Worm (Caenorhabditis elegans) whole organism, L1 larva: ENCODE measurements around the gene F21D12.2.

Source experiments
- alr-1 ChIP-seq: fragments of 200-800 bp; sonication (Bioruptor generic); optimal IDR thresholded peaks from 2 replicates; lab custom pipeline; 2018; ENCODE audit warnings: borderline replicate concordance, mild to moderate bottlenecking, missing genetic modification characterization, missing compliant biosample characterization
- aly-2 ChIP-seq: fragments of 150-350 bp; optimal IDR thresholded peaks from 2 replicates; lab custom pipeline; 2014; ENCODE audit warnings: missing biosample characterization, missing genetic modification characterization
- ama-1 ChIP-seq: fragments of 150-350 bp; optimal IDR thresholded peaks from 2 replicates; lab custom pipeline; 2014
- blmp-1 ChIP-seq: fragments of 150-350 bp; optimal IDR thresholded peaks from 2 replicates; lab custom pipeline; 2014; ENCODE audit warnings: missing biosample characterization, missing genetic modification characterization
- ceh-8 ChIP-seq: fragments of 200-800 bp; sonication (Bioruptor generic); optimal IDR thresholded peaks from 2 replicates; lab custom pipeline; 2018; ENCODE audit warnings: mild to moderate bottlenecking, missing genetic modification characterization, moderate library complexity, missing compliant biosample characterization
- ceh-82 ChIP-seq, 3 experiments: fragments of 150-350 bp in 1 of 3; sonication (generic microtip) in 2 of 3; optimal IDR thresholded peaks; 2 replicates each; lab custom pipeline; 2014 to 2017; ENCODE audit warnings: missing biosample characterization in 3 of 3, missing genetic modification characterization in 3 of 3
- ceh-90 ChIP-seq: sonication (generic microtip); optimal IDR thresholded peaks from 2 replicates; lab custom pipeline; 2016; ENCODE audit warnings: missing genetic modification characterization, missing compliant biosample characterization
- dsc-1 ChIP-seq: sonication (generic microtip); optimal IDR thresholded peaks from 2 replicates; lab custom pipeline; 2016; ENCODE audit warnings: mild to moderate bottlenecking, missing genetic modification characterization, missing compliant biosample characterization
- efl-1 ChIP-seq, 4 experiments: fragments of 150-350 bp; optimal IDR thresholded peaks in 3 of 4; peaks in 1 of 4; 1 replicate in 1 of 4; 2 replicates in 3 of 4; lab custom pipeline; 2014; ENCODE audit warnings: missing biosample characterization in 2 of 4, missing genetic modification characterization in 2 of 4, missing genetic modification reagents in 2 of 4
- egl-27 ChIP-seq, 2 experiments: fragments of 150-350 bp in 1 of 2; sonication (generic microtip); optimal IDR thresholded peaks; 3 replicates each; lab custom pipeline; 2017 to 2018; ENCODE audit warnings: missing biosample characterization in 2 of 2, missing genetic modification characterization in 2 of 2, missing genetic modification reagents in 2 of 2
- fkh-4 ChIP-seq: sonication (generic microtip); optimal IDR thresholded peaks from 2 replicates; lab custom pipeline; 2016; ENCODE audit warnings: missing compliant biosample characterization, missing genetic modification characterization, borderline replicate concordance
- hlh-17 ChIP-seq: fragments of 200-800 bp; sonication (Bioruptor generic); optimal IDR thresholded peaks from 2 replicates; lab custom pipeline; 2018; ENCODE audit warnings: missing genetic modification characterization, mild to moderate bottlenecking, missing compliant biosample characterization, moderate library complexity, borderline replicate concordance
- lin-14 ChIP-seq: fragments of 200-800 bp; sonication (Bioruptor generic); optimal IDR thresholded peaks from 2 replicates; lab custom pipeline; 2018; ENCODE audit warnings: mild to moderate bottlenecking, missing genetic modification characterization, moderate library complexity, missing compliant biosample characterization
- lin-15B ChIP-seq: fragments of 150-350 bp; sonication (generic microtip); optimal IDR thresholded peaks from 3 replicates; lab custom pipeline; 2014; ENCODE audit warnings: missing biosample characterization, missing genetic modification characterization
- lin-39 ChIP-seq: fragments of 150-350 bp; optimal IDR thresholded peaks from 2 replicates; lab custom pipeline; 2014; ENCODE audit warnings: missing biosample characterization, missing genetic modification reagents, missing genetic modification characterization
- mef-2 ChIP-seq: fragments of 150-350 bp; optimal IDR thresholded peaks from 2 replicates; lab custom pipeline; 2014; ENCODE audit warnings: missing biosample characterization, missing genetic modification characterization
- mep-1 ChIP-seq: fragments of 150-350 bp; optimal IDR thresholded peaks from 2 replicates; lab custom pipeline; 2014; ENCODE audit warnings: missing biosample characterization, missing genetic modification characterization
- nhr-12 ChIP-seq: sonication (generic microtip); optimal IDR thresholded peaks from 2 replicates; lab custom pipeline; 2017; ENCODE audit warnings: missing biosample characterization, missing genetic modification characterization
- nhr-20 ChIP-seq: sonication (generic microtip); optimal IDR thresholded peaks from 2 replicates; lab custom pipeline; 2016; ENCODE audit warnings: mild to moderate bottlenecking, missing genetic modification characterization, missing compliant biosample characterization
- nhr-237 ChIP-seq: fragments of 150-350 bp; optimal IDR thresholded peaks from 2 replicates; lab custom pipeline; 2014; ENCODE audit warnings: missing biosample characterization, missing genetic modification characterization
- nhr-28 ChIP-seq: fragments of 150-350 bp; optimal IDR thresholded peaks from 2 replicates; lab custom pipeline; 2014; ENCODE audit warnings: missing biosample characterization, missing genetic modification characterization
- nhr-71 ChIP-seq: sonication (generic microtip); optimal IDR thresholded peaks from 2 replicates; lab custom pipeline; 2016; ENCODE audit warnings: mild to moderate bottlenecking, missing genetic modification characterization, moderate library complexity, missing compliant biosample characterization
- nhr-76 ChIP-seq: sonication (generic microtip); optimal IDR thresholded peaks from 2 replicates; lab custom pipeline; 2017; ENCODE audit warnings: missing biosample characterization, missing genetic modification characterization
- nhr-77 ChIP-seq: fragments of 150-350 bp; optimal IDR thresholded peaks from 2 replicates; lab custom pipeline; 2014; ENCODE audit warnings: missing biosample characterization, missing genetic modification characterization
- nhr-84 ChIP-seq: sonication (generic microtip); optimal IDR thresholded peaks from 2 replicates; lab custom pipeline; 2017; ENCODE audit warnings: missing biosample characterization, missing genetic modification characterization
- pag-3 ChIP-seq: sonication (generic microtip); optimal IDR thresholded peaks from 2 replicates; lab custom pipeline; 2017; ENCODE audit warnings: missing genetic modification characterization, mild to moderate bottlenecking, missing compliant biosample characterization, antibody characterized with exemption, borderline replicate concordance; ENCODE audit not compliant: insufficient read depth
- pax-3 ChIP-seq: fragments of 200-800 bp; sonication (Bioruptor generic); optimal IDR thresholded peaks from 2 replicates; lab custom pipeline; 2018; ENCODE audit warnings: mild to moderate bottlenecking, missing genetic modification characterization, moderate library complexity, missing compliant biosample characterization
- pqm-1 ChIP-seq: sonication (generic microtip); optimal IDR thresholded peaks from 3 replicates; lab custom pipeline; 2017; ENCODE audit warnings: missing biosample characterization, missing genetic modification characterization
- rnt-1 ChIP-seq: sonication (generic microtip); optimal IDR thresholded peaks from 2 replicates; lab custom pipeline; 2016; ENCODE audit warnings: mild to moderate bottlenecking, missing genetic modification characterization, moderate library complexity, missing compliant biosample characterization
- skn-1 ChIP-seq: fragments of 150-350 bp; optimal IDR thresholded peaks from 2 replicates; lab custom pipeline; 2014; ENCODE audit warnings: missing biosample characterization, missing genetic modification characterization
- snpc-4 ChIP-seq: fragments of 150-350 bp; optimal IDR thresholded peaks from 2 replicates; lab custom pipeline; 2014; ENCODE audit warnings: missing biosample characterization, missing genetic modification characterization
- sox-4 ChIP-seq: sonication (generic microtip); optimal IDR thresholded peaks from 2 replicates; lab custom pipeline; 2016; ENCODE audit warnings: missing genetic modification characterization, missing compliant biosample characterization
- swsn-7 ChIP-seq: sonication (generic microtip); optimal IDR thresholded peaks from 2 replicates; lab custom pipeline; 2016; ENCODE audit warnings: missing genetic modification characterization, missing compliant biosample characterization
- unc-98 ChIP-seq: fragments of 200-800 bp; sonication (Bioruptor generic); IDR thresholded peaks from 2 replicates; pipeline ENCODE4 v1.3.6; 2022; ENCODE audit warnings: missing genetic modification characterization, missing compliant biosample characterization
- vab-15 ChIP-seq: sonication (generic microtip); optimal IDR thresholded peaks from 2 replicates; lab custom pipeline; 2017; ENCODE audit warnings: missing genotype, mild to moderate bottlenecking, missing genetic modification characterization, missing compliant biosample characterization
- xbp-1 ChIP-seq: sonication (generic microtip); optimal IDR thresholded peaks from 2 replicates; lab custom pipeline; 2016; ENCODE audit warnings: missing genetic modification characterization, missing compliant biosample characterization
- zip-4 ChIP-seq: fragments of 200-800 bp; sonication (Bioruptor generic); optimal IDR thresholded peaks from 2 replicates; lab custom pipeline; 2018; ENCODE audit warnings: mild to moderate bottlenecking, missing genetic modification characterization, moderate library complexity, missing compliant biosample characterization
- ztf-4 ChIP-seq: fragments of 150-350 bp; optimal IDR thresholded peaks from 2 replicates; lab custom pipeline; 2014; ENCODE audit warnings: missing biosample characterization, missing genetic modification characterization

F21D12.2 gene

ce11 chrII:7343668-7344067 is 26.1 kb downstream of the F21D12.2 start:
- TF ChIP-seq ceh-8 (GFP tag; lab: Kevin White, UChicago) (no peak), ama-1 (peak; percentile 4)
- TF ChIP-seq, all 84 proteins: peak for 1

- TF ChIP-seq hlh-17 (GFP tag; lab: Kevin White, UChicago) (no peak), swsn-7 (tag; lab: Kevin White, UChicago) (no peak), lin-15B (tag; lab: Kevin White, UChicago) (no peak), nhr-84 (peak; percentile 34), sox-4 (no peak), ztf-4 (no peak), dsc-1 (tag; lab: Kevin White, UChicago) (peak; percentile 22), zip-4 (GFP tag; lab: Kevin White, UChicago) (peak; percentile 9), fkh-4 (no peak), pax-3 (no peak)
Observed at ce11 chrII:7345858-7346257, 28.3 kb downstream of the F21D12.2 start.

DNA sequence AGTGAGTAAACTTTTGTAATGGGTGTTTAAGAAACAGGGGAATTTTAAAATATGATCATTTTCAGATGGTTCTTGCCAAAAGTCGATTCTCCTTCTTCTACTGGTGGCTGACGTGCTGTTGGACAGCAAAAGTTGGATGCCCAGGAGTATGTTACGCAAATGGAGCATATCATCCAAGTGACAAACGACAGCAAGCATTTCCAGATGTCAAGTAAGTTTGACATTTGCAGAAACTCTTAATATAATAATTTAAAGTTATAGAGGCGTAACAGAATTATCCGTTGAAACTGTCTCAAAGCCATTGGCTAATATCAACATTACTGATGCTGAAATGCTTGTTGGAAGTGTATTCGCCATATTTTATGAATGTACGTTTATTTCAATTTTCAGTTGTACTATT is 30.5 kb downstream of the F21D12.2 start:
- no peak for TF ChIP-seq vab-15 (tag; lab: Kevin White, UChicago)
- TF ChIP-seq lin-39: no peak
- TF ChIP-seq efl-1 (optimal IDR thresholded peaks at IDR 0.05; lab: Kevin White, UChicago): no peak
- TF ChIP-seq efl-1 (GFP tag; optimal IDR thresholded peaks at IDR 0.05 in 1 of 2; lab: Kevin White, UChicago): peak in 1 of 2 experiments; percentile 80
- no peak for TF ChIP-seq snpc-4 (tag; lab: Kevin White, UChicago)
- TF ChIP-seq alr-1 (tag; lab: Kevin White, UChicago): no peak
- TF ChIP-seq, all 84 proteins: peak for 1

DNA sequence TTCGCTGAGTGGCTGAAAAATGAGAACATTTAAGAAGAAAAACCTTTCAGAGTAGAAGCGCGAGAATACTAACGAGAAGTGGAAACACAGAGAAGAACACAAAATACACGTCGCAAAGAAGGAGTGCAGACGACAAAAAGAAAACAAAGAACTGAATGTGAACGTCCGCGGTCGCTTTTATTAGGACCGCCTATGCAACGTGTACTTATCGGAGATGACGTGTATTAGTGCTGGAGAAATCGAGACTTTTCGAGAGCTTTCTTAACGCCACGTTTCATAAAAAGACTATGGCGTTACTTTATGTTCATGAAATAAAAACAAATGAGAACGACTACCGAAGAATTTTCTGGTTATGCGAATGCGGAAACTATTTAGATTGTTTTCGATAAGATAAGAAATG is 34.9 kb downstream of the F21D12.2 start, which contains the start of gene hsp-4:
TSS of gene hsp-4 (minus strand) at position 139 of the 400 bp plus-strand sequence.
- TF ChIP-seq mep-1 (tag; lab: Kevin White, UChicago): peak; percentile 24
- peak; percentile 23 for TF ChIP-seq lin-14
- TF ChIP-seq egl-27 (tag; optimal IDR thresholded peaks at IDR 0.05; lab: Kevin White, UChicago): no peak
- TF ChIP-seq pax-3: no peak
- TF ChIP-seq mef-2: no peak
- no peak for TF ChIP-seq nhr-76 (tag; lab: Kevin White, UChicago)
- no peak for TF ChIP-seq nhr-71 (tag; lab: Kevin White, UChicago)
- no peak for TF ChIP-seq ceh-82 (tag; optimal IDR thresholded peaks at IDR 0.05; lab: Kevin White, UChicago)
- TF ChIP-seq unc-98 (GFP tag; lab: Robert Waterston, UW): no peak
- TF ChIP-seq nhr-28 (tag; lab: Kevin White, UChicago): no peak
- peak; percentile 100 for TF ChIP-seq xbp-1
- TF ChIP-seq skn-1 (tag; lab: Kevin White, UChicago): no peak
- TF ChIP-seq nhr-237 (tag; lab: Kevin White, UChicago): no peak
- TF ChIP-seq ceh-90 (tag; lab: Kevin White, UChicago): no peak
- peak; percentile 79 for TF ChIP-seq blmp-1 (tag; lab: Kevin White, UChicago)
- no peak for TF ChIP-seq alr-1 (tag; lab: Kevin White, UChicago)
- no peak for TF ChIP-seq nhr-12
- TF ChIP-seq pqm-1: no peak
- TF ChIP-seq vab-15 (tag; lab: Kevin White, UChicago): no peak
- TF ChIP-seq nhr-20 (tag; lab: Kevin White, UChicago): no peak
- TF ChIP-seq rnt-1 (tag; lab: Kevin White, UChicago): no peak
- TF ChIP-seq nhr-77 (tag; lab: Kevin White, UChicago): no peak
- TF ChIP-seq pag-3 (tag; lab: Kevin White, UChicago): no peak
- TF ChIP-seq ceh-8 (GFP tag; lab: Kevin White, UChicago): no peak
- TF ChIP-seq aly-2 (tag; lab: Kevin White, UChicago): no peak
- TF ChIP-seq, all 84 proteins: peak for 4
